Worm (Caenorhabditis elegans) whole organism, mixed stage, embryonic: ENCODE data around the gene R10E4.6.
A peak's percentile ranks its signal among the peaks of the same experiment; 100 is the strongest.

Experiments used
- M03D4.4 ChIP-seq: sonication (generic microtip); optimal IDR thresholded peaks from 2 replicates; lab custom pipeline; 2017; ENCODE audit warnings: mild to moderate bottlenecking, missing genetic modification characterization, missing compliant biosample characterization
- bed-3 ChIP-seq: fragments of 200-800 bp; sonication (Bioruptor generic); optimal IDR thresholded peaks from 3 replicates; lab custom pipeline; 2018; ENCODE audit warnings: mild to moderate bottlenecking, missing genetic modification characterization, moderate library complexity, missing compliant biosample characterization
- blmp-1 ChIP-seq: fragments of 150-350 bp; optimal IDR thresholded peaks from 2 replicates; lab custom pipeline; 2014; ENCODE audit warnings: missing biosample characterization, missing genetic modification characterization
- ceh-39 ChIP-seq: fragments of 150-350 bp; optimal IDR thresholded peaks from 2 replicates; lab custom pipeline; 2014; ENCODE audit warnings: missing biosample characterization, missing genetic modification characterization
- ceh-43 ChIP-seq: fragments of 200-800 bp; sonication (Bioruptor generic); optimal IDR thresholded peaks from 2 replicates; lab custom pipeline; 2018; ENCODE audit warnings: mild to moderate bottlenecking, missing genetic modification characterization, moderate library complexity, missing compliant biosample characterization
- ceh-83 ChIP-seq: fragments of 200-800 bp; sonication (Bioruptor generic); optimal IDR thresholded peaks from 2 replicates; lab custom pipeline; 2018; ENCODE audit warnings: mild to moderate bottlenecking, missing genetic modification characterization, missing compliant biosample characterization
- ces-1 ChIP-seq: fragments of 150-350 bp; optimal IDR thresholded peaks from 2 replicates; lab custom pipeline; 2014; ENCODE audit warnings: missing biosample characterization, missing genetic modification reagents, missing genetic modification characterization
- drap-1 ChIP-seq: fragments of 200-800 bp; sonication (Bioruptor generic); optimal IDR thresholded peaks from 3 replicates; lab custom pipeline; 2018; ENCODE audit warnings: mild to moderate bottlenecking, missing genetic modification characterization, missing compliant biosample characterization
- elt-1 ChIP-seq: sonication (generic microtip); optimal IDR thresholded peaks from 2 replicates; lab custom pipeline; 2017; ENCODE audit warnings: missing genetic modification characterization, mild to moderate bottlenecking, missing compliant biosample characterization, antibody characterized with exemption, moderate library complexity, borderline replicate concordance; ENCODE audit not compliant: insufficient read depth
- elt-3 ChIP-seq: fragments of 150-350 bp; optimal IDR thresholded peaks from 2 replicates; lab custom pipeline; 2014; ENCODE audit warnings: missing biosample characterization, missing genetic modification characterization
- ham-2 ChIP-seq: fragments of 200-800 bp; sonication (Bioruptor generic); optimal IDR thresholded peaks from 2 replicates; lab custom pipeline; 2018; ENCODE audit warnings: mild to moderate bottlenecking, missing genetic modification characterization, missing compliant biosample characterization
- hlh-1 ChIP-seq: fragments of 150-350 bp; optimal IDR thresholded peaks from 2 replicates; lab custom pipeline; 2014; ENCODE audit warnings: missing biosample characterization, missing genetic modification reagents, missing genetic modification characterization
- lin-32 ChIP-seq: fragments of 200-800 bp; sonication (Bioruptor generic); optimal IDR thresholded peaks from 2 replicates; lab custom pipeline; 2018; ENCODE audit warnings: mild to moderate bottlenecking, missing genetic modification characterization, missing compliant biosample characterization
- lsy-2 ChIP-seq: fragments of 150-350 bp; optimal IDR thresholded peaks from 2 replicates; lab custom pipeline; 2014; ENCODE audit warnings: missing biosample characterization, missing genetic modification characterization
- mep-1 ChIP-seq: fragments of 150-350 bp; optimal IDR thresholded peaks from 2 replicates; lab custom pipeline; 2017; ENCODE audit warnings: missing biosample characterization, missing genetic modification reagents, missing genetic modification characterization, inconsistent platforms
- mls-2 ChIP-seq: sonication (generic microtip); optimal IDR thresholded peaks from 2 replicates; lab custom pipeline; 2016; ENCODE audit warnings: mild to moderate bottlenecking, missing genetic modification characterization, moderate library complexity, missing compliant biosample characterization
- nhr-12 ChIP-seq: fragments of 150-350 bp; optimal IDR thresholded peaks from 2 replicates; lab custom pipeline; 2014; ENCODE audit warnings: missing biosample characterization, missing genetic modification characterization
- nhr-2 ChIP-seq: fragments of 150-350 bp; optimal IDR thresholded peaks from 2 replicates; lab custom pipeline; 2014; ENCODE audit warnings: missing biosample characterization, missing genetic modification characterization
- nhr-237 ChIP-seq: fragments of 150-350 bp; optimal IDR thresholded peaks from 2 replicates; lab custom pipeline; 2014; ENCODE audit warnings: missing biosample characterization, missing genetic modification characterization
- nhr-28 ChIP-seq: fragments of 150-350 bp; optimal IDR thresholded peaks from 2 replicates; lab custom pipeline; 2014; ENCODE audit warnings: missing biosample characterization, missing genetic modification characterization
- nhr-76 ChIP-seq: sonication (generic microtip); optimal IDR thresholded peaks from 2 replicates; lab custom pipeline; 2017; ENCODE audit warnings: missing biosample characterization, missing genetic modification characterization
- sem-2 ChIP-seq: fragments of 200-800 bp; sonication (Bioruptor generic); optimal IDR thresholded peaks from 2 replicates; lab custom pipeline; 2018; ENCODE audit warnings: mild to moderate bottlenecking, missing genetic modification characterization, missing compliant biosample characterization
- sptf-1 ChIP-seq: sonication (generic microtip); optimal IDR thresholded peaks from 2 replicates; lab custom pipeline; 2017; ENCODE audit warnings: mild to moderate bottlenecking, missing genetic modification characterization, moderate library complexity, missing compliant biosample characterization
- tbx-8 ChIP-seq: fragments of 200-800 bp; sonication (Bioruptor generic); optimal IDR thresholded peaks from 2 replicates; lab custom pipeline; 2018; ENCODE audit warnings: mild to moderate bottlenecking, missing genetic modification characterization, moderate library complexity, missing compliant biosample characterization
- unc-120 ChIP-seq: sonication (generic microtip); optimal IDR thresholded peaks from 2 replicates; lab custom pipeline; 2017; ENCODE audit warnings: missing genetic modification characterization, missing compliant biosample characterization; ENCODE audit not compliant: poor library complexity, severe bottlenecking
- unc-39 ChIP-seq: fragments of 150-350 bp; optimal IDR thresholded peaks from 2 replicates; lab custom pipeline; 2014; ENCODE audit warnings: missing biosample characterization, missing genetic modification characterization
- unc-62 ChIP-seq: fragments of 150-350 bp; optimal IDR thresholded peaks from 2 replicates; lab custom pipeline; 2014; ENCODE audit warnings: missing biosample characterization, missing genetic modification reagents, missing genetic modification characterization
- zip-8 ChIP-seq: fragments of 150-350 bp; optimal IDR thresholded peaks from 2 replicates; lab custom pipeline; 2014; ENCODE audit warnings: missing biosample characterization, missing genetic modification characterization
- ztf-11 ChIP-seq: fragments of 150-350 bp; optimal IDR thresholded peaks from 2 replicates; lab custom pipeline; 2014; ENCODE audit warnings: missing biosample characterization, missing genetic modification characterization

The R10E4.6 gene

ce11 chrIII:4314502-4314901 is 21.3 kb downstream of the R10E4.6 start:
- TF ChIP-seq drap-1 (GFP tag; lab: Kevin White, UChicago) (no peak), sem-2 (GFP tag; lab: Kevin White, UChicago) (no peak), hlh-1 (tag; lab: Kevin White, UChicago) (no peak), M03D4.4 (no peak), lin-32 (GFP tag; lab: Kevin White, UChicago) (no peak), nhr-2 (tag; lab: Kevin White, UChicago) (no peak), ceh-39 (tag; lab: Kevin White, UChicago) (no peak), zip-8 (no peak), ham-2 (GFP tag; lab: Kevin White, UChicago) (no peak), tbx-8 (GFP tag; lab: Kevin White, UChicago) (no peak), ztf-11 (tag; lab: Kevin White, UChicago) (no peak), elt-1 (no peak), ceh-83 (GFP tag; lab: Kevin White, UChicago) (no peak), sptf-1 (tag; lab: Kevin White, UChicago) (no peak)
- TF ChIP-seq, all 35 proteins: peak for 0

- TF ChIP-seq nhr-237 (tag; lab: Kevin White, UChicago) (no peak), nhr-76 (tag; lab: Kevin White, UChicago) (no peak), hlh-1 (tag; lab: Kevin White, UChicago) (peak; percentile 74), elt-3 (peak; percentile 4), blmp-1 (tag; lab: Kevin White, UChicago) (peak; percentile 15), unc-62 (peak; percentile 64), ceh-39 (tag; lab: Kevin White, UChicago) (peak; percentile 3), unc-120 (peak; percentile 41)
These were observed 24.0 kb downstream of the R10E4.6 start, which contains the start of gene tag-131 for ce11 chrIII:4317065-4317752. Gene tag-131 (plus strand): TSS chrIII:4317702.

ce11 chrIII:4320113-4320512 is 26.9 kb downstream of the R10E4.6 start, which contains the start of gene H38K22.6:
Gene H38K22.6 (plus strand): TSS chrIII:4320413.
- TF ChIP-seq zip-8 (no peak), ceh-83 (GFP tag; lab: Kevin White, UChicago) (no peak), ham-2 (GFP tag; lab: Kevin White, UChicago) (no peak), ceh-43 (no peak), unc-62 (no peak), ceh-39 (tag; lab: Kevin White, UChicago) (no peak), sem-2 (GFP tag; lab: Kevin White, UChicago) (no peak), mep-1 (tag; lab: Kevin White, UChicago) (no peak)

ce11 chrIII:4321399-4321798 is 28.2 kb downstream of the R10E4.6 start, which contains the start of gene H38K22.7:
Gene H38K22.7 (plus strand): TSS chrIII:4321699.
- TF ChIP-seq zip-8 (no peak), M03D4.4 (no peak), tbx-8 (GFP tag; lab: Kevin White, UChicago) (no peak), nhr-237 (tag; lab: Kevin White, UChicago) (no peak), lin-32 (GFP tag; lab: Kevin White, UChicago) (no peak), nhr-28 (tag; lab: Kevin White, UChicago) (no peak), sem-2 (GFP tag; lab: Kevin White, UChicago) (no peak), elt-1 (no peak), mep-1 (tag; lab: Kevin White, UChicago) (no peak), ceh-43 (no peak), lsy-2 (tag; lab: Kevin White, UChicago) (no peak), bed-3 (no peak), drap-1 (GFP tag; lab: Kevin White, UChicago) (no peak), ham-2 (GFP tag; lab: Kevin White, UChicago) (no peak), unc-39 (tag; lab: Kevin White, UChicago) (no peak), mls-2 (tag; lab: Kevin White, UChicago) (no peak), ztf-11 (tag; lab: Kevin White, UChicago) (no peak), nhr-12 (tag; lab: Kevin White, UChicago) (no peak), hlh-1 (tag; lab: Kevin White, UChicago) (no peak)

ce11 chrIII:4323120-4323519 is 29.9 kb downstream of the R10E4.6 start:
- TF ChIP-seq unc-120: peak; percentile 55
- no peak for TF ChIP-seq hlh-1 (tag; lab: Kevin White, UChicago)
- TF ChIP-seq ceh-39 (tag; lab: Kevin White, UChicago): no peak
- peak; percentile 73 for TF ChIP-seq ces-1 (GFP tag; lab: Kevin White, UChicago)
- no peak for TF ChIP-seq mls-2 (tag; lab: Kevin White, UChicago)
- TF ChIP-seq nhr-237 (tag; lab: Kevin White, UChicago): peak; percentile 30
